Worm (Caenorhabditis elegans) whole organism, young adult: ENCODE results near the gene cest-28.

ENCODE experiments used
- B0035.1 ChIP-seq: sonication (generic microtip); optimal IDR thresholded peaks from 2 replicates; lab custom pipeline; 2016; ENCODE audit warnings: missing genetic modification characterization, mild to moderate bottlenecking, missing compliant biosample characterization, missing genotype, missing genetic modification reagents
- F23B12.7 ChIP-seq: sonication (generic microtip); optimal IDR thresholded peaks from 2 replicates; lab custom pipeline; 2017; ENCODE audit warnings: missing genetic modification characterization, mild to moderate bottlenecking, missing compliant biosample characterization, antibody characterized with exemption, moderate library complexity; ENCODE audit not compliant: insufficient read depth
- F55B11.4 ChIP-seq: sonication (generic microtip); optimal IDR thresholded peaks from 2 replicates; lab custom pipeline; 2016; ENCODE audit warnings: missing compliant biosample characterization, missing genetic modification characterization, borderline replicate concordance; ENCODE audit not compliant: insufficient read depth
- K11D2.4 ChIP-seq: fragments of 200-800 bp; sonication (Bioruptor generic); IDR thresholded peaks from 2 replicates; pipeline ENCODE4 v1.3.6; 2022; ENCODE audit warnings: missing genetic modification reagents, missing genetic modification characterization, missing compliant biosample characterization
- T26A5.8 ChIP-seq: sonication (generic microtip); optimal IDR thresholded peaks from 2 replicates; lab custom pipeline; 2016; ENCODE audit warnings: missing genetic modification characterization, missing compliant biosample characterization
- Y56A3A.18 ChIP-seq: fragments of 200-800 bp; sonication (Bioruptor generic); IDR thresholded peaks from 2 replicates; pipeline ENCODE4 v1.3.6; 2022; ENCODE audit warnings: missing genetic modification reagents, missing genetic modification characterization, missing compliant biosample characterization
- Y67H2A.10 ChIP-seq: fragments of 200-800 bp; sonication (Bioruptor generic); conservative IDR thresholded peaks from 2 replicates; pipeline ENCODE4 v1.3.6; 2022; ENCODE audit warnings: missing genetic modification reagents, missing genetic modification characterization, missing compliant biosample characterization
- ZK185.1 ChIP-seq: sonication (generic microtip); optimal IDR thresholded peaks from 2 replicates; lab custom pipeline; 2016; ENCODE audit warnings: mild to moderate bottlenecking, missing genetic modification characterization, missing compliant biosample characterization; ENCODE audit not compliant: poor library complexity, severe bottlenecking
- aptf-2 ChIP-seq: fragments of 200-800 bp; sonication (Bioruptor generic); conservative IDR thresholded peaks from 2 replicates; pipeline ENCODE4 v1.3.6; 2022; ENCODE audit warnings: missing genetic modification reagents, missing genetic modification characterization, missing compliant biosample characterization
- aptf-3 ChIP-seq: fragments of 200-800 bp; sonication (Bioruptor generic); IDR thresholded peaks from 2 replicates; pipeline ENCODE4 v1.3.6; 2022; ENCODE audit warnings: missing genetic modification characterization, missing compliant biosample characterization
- attf-3 ChIP-seq: fragments of 200-800 bp; sonication (Bioruptor generic); conservative IDR thresholded peaks from 2 replicates; pipeline ENCODE4 v1.3.6; 2022; ENCODE audit warnings: missing genetic modification reagents, missing genetic modification characterization, missing compliant biosample characterization
- attf-5 ChIP-seq: fragments of 200-800 bp; sonication (Bioruptor generic); optimal IDR thresholded peaks from 2 replicates; lab custom pipeline; 2018; ENCODE audit warnings: mild to moderate bottlenecking, missing genetic modification characterization, missing compliant biosample characterization
- ccch-3 ChIP-seq: fragments of 200-800 bp; sonication (Bioruptor generic); optimal IDR thresholded peaks from 2 replicates; lab custom pipeline; 2018; ENCODE audit warnings: mild to moderate bottlenecking, missing genetic modification characterization, missing compliant biosample characterization
- ceh-27 ChIP-seq: fragments of 200-800 bp; sonication (Bioruptor generic); optimal IDR thresholded peaks from 2 replicates; lab custom pipeline; 2018; ENCODE audit warnings: mild to moderate bottlenecking, missing genetic modification characterization, moderate library complexity, missing compliant biosample characterization
- ceh-40 ChIP-seq: fragments of 200-800 bp; sonication (Bioruptor generic); IDR thresholded peaks from 2 replicates; pipeline ENCODE4 v1.3.6; 2022; ENCODE audit warnings: missing genetic modification characterization, missing compliant biosample characterization
- ceh-58 ChIP-seq: fragments of 200-800 bp; sonication (Bioruptor generic); IDR thresholded peaks from 2 replicates; pipeline ENCODE4 v1.3.6; 2022; ENCODE audit warnings: missing genetic modification characterization, missing compliant biosample characterization
- dox-1 ChIP-seq: fragments of 200-800 bp; sonication (Bioruptor generic); IDR thresholded peaks from 2 replicates; pipeline ENCODE4 v1.3.6; 2022; ENCODE audit warnings: missing genetic modification reagents, missing genetic modification characterization, missing compliant biosample characterization
- dpl-1 ChIP-seq: fragments of 150-350 bp; optimal IDR thresholded peaks from 2 replicates; lab custom pipeline; 2014; ENCODE audit warnings: missing biosample characterization, missing genetic modification reagents, missing genetic modification characterization
- egl-18 ChIP-seq: fragments of 200-800 bp; sonication (Bioruptor generic); IDR thresholded peaks from 2 replicates; pipeline ENCODE4 v1.3.6; 2022; ENCODE audit warnings: missing genetic modification reagents, missing genetic modification characterization, missing compliant biosample characterization
- ets-4 ChIP-seq: fragments of 200-800 bp; sonication (Bioruptor generic); optimal IDR thresholded peaks from 2 replicates; lab custom pipeline; 2018; ENCODE audit warnings: mild to moderate bottlenecking, missing genetic modification characterization, missing compliant biosample characterization
- gei-17 ChIP-seq: fragments of 200-800 bp; sonication (Bioruptor generic); optimal IDR thresholded peaks from 2 replicates; lab custom pipeline; 2018; ENCODE audit warnings: mild to moderate bottlenecking, missing genetic modification characterization, missing compliant biosample characterization
- hlh-12 ChIP-seq: sonication (generic microtip); optimal IDR thresholded peaks from 2 replicates; lab custom pipeline; 2016; ENCODE audit warnings: missing genetic modification characterization, missing compliant biosample characterization
- hlh-26 ChIP-seq: fragments of 200-800 bp; sonication (Bioruptor generic); conservative IDR thresholded peaks from 2 replicates; pipeline ENCODE4 v1.3.6; 2022; ENCODE audit warnings: missing genetic modification reagents, missing genetic modification characterization, missing compliant biosample characterization
- hsf-1 ChIP-seq: fragments of 200-800 bp; sonication (Bioruptor generic); IDR thresholded peaks from 2 replicates; pipeline ENCODE4 v1.3.6; 2022; ENCODE audit warnings: missing genetic modification reagents, missing genetic modification characterization, missing compliant biosample characterization
- lin-40 ChIP-seq: sonication (generic microtip); optimal IDR thresholded peaks from 2 replicates; lab custom pipeline; 2016; ENCODE audit warnings: missing genetic modification characterization, mild to moderate bottlenecking, missing compliant biosample characterization, missing genotype, missing genetic modification reagents
- lsl-1 ChIP-seq: fragments of 200-800 bp; sonication (Bioruptor generic); optimal IDR thresholded peaks from 2 replicates; lab custom pipeline; 2018; ENCODE audit warnings: mild to moderate bottlenecking, missing genetic modification characterization, moderate library complexity, missing compliant biosample characterization
- madf-6 ChIP-seq: fragments of 200-800 bp; sonication (Bioruptor generic); IDR thresholded peaks from 2 replicates; pipeline ENCODE4 v1.3.6; 2022; ENCODE audit warnings: missing genetic modification reagents, missing genetic modification characterization, missing compliant biosample characterization
- mes-4 ChIP-seq: sonication (generic microtip); optimal IDR thresholded peaks from 2 replicates; lab custom pipeline; 2016; ENCODE audit warnings: missing genotype, missing genetic modification characterization, missing compliant biosample characterization
- nfya-1 ChIP-seq: sonication (generic microtip); optimal IDR thresholded peaks from 2 replicates; lab custom pipeline; 2017; ENCODE audit warnings: antibody characterized with exemption, missing compliant biosample characterization, missing genetic modification characterization, borderline replicate concordance; ENCODE audit not compliant: insufficient read depth
- nhr-120 ChIP-seq: fragments of 200-800 bp; sonication (Bioruptor generic); IDR thresholded peaks from 2 replicates; pipeline ENCODE4 v1.3.6; 2022; ENCODE audit warnings: missing genetic modification characterization, missing compliant biosample characterization
- nhr-179 ChIP-seq: sonication (generic microtip); optimal IDR thresholded peaks from 2 replicates; lab custom pipeline; 2016; ENCODE audit warnings: mild to moderate bottlenecking, missing genetic modification characterization, missing compliant biosample characterization
- nhr-27 ChIP-seq: fragments of 200-800 bp; sonication (Bioruptor generic); optimal IDR thresholded peaks from 2 replicates; lab custom pipeline; 2018; ENCODE audit warnings: mild to moderate bottlenecking, missing genetic modification characterization, moderate library complexity, missing compliant biosample characterization
- nhr-90 ChIP-seq: sonication (generic microtip); optimal IDR thresholded peaks from 2 replicates; lab custom pipeline; 2016; ENCODE audit warnings: missing genotype, mild to moderate bottlenecking, missing genetic modification characterization, missing compliant biosample characterization
- snpc-1.1 ChIP-seq: sonication (generic microtip); optimal IDR thresholded peaks from 2 replicates; lab custom pipeline; 2017; ENCODE audit warnings: missing genetic modification characterization, mild to moderate bottlenecking, missing compliant biosample characterization, antibody characterized with exemption, moderate library complexity, missing genotype, missing genetic modification reagents; ENCODE audit not compliant: insufficient read depth
- snpc-1.3 ChIP-seq: sonication (generic microtip); optimal IDR thresholded peaks from 2 replicates; lab custom pipeline; 2017; ENCODE audit warnings: missing genetic modification characterization, mild to moderate bottlenecking, missing compliant biosample characterization, antibody characterized with exemption, moderate library complexity, missing genotype, missing genetic modification reagents; ENCODE audit not compliant: insufficient read depth
- snpc-4 ChIP-seq, 5 experiments: fragments of 150-350 bp in 1 of 5; sonication (generic microtip) in 4 of 5; optimal IDR thresholded peaks; 2 replicates each; lab custom pipeline; 2014 to 2018; ENCODE audit warnings: missing genetic modification characterization in 5 of 5, missing biosample characterization in 3 of 5, antibody characterized with exemption in 2 of 5, mild to moderate bottlenecking in 2 of 5, missing compliant biosample characterization in 2 of 5, missing genotype in 2 of 5, moderate library complexity in 2 of 5, missing genetic modification reagents in 1 of 5
- sptf-2 ChIP-seq: fragments of 200-800 bp; sonication (Bioruptor generic); optimal IDR thresholded peaks from 2 replicates; lab custom pipeline; 2018; ENCODE audit warnings: mild to moderate bottlenecking, missing genetic modification characterization, missing compliant biosample characterization
- unc-130 ChIP-seq: sonication (generic microtip); optimal IDR thresholded peaks from 2 replicates; lab custom pipeline; 2016; ENCODE audit warnings: missing genetic modification reagents, missing genetic modification characterization, missing compliant biosample characterization
- xnd-1 ChIP-seq: sonication (generic microtip); optimal IDR thresholded peaks from 2 replicates; lab custom pipeline; 2016; ENCODE audit warnings: missing genotype, missing genetic modification reagents, missing genetic modification characterization, missing compliant biosample characterization
- zim-3 ChIP-seq: sonication (generic microtip); optimal IDR thresholded peaks from 2 replicates; lab custom pipeline; 2017; ENCODE audit warnings: mild to moderate bottlenecking, missing genetic modification characterization, moderate library complexity, missing compliant biosample characterization
- ztf-22 ChIP-seq: fragments of 200-800 bp; sonication (Bioruptor generic); optimal IDR thresholded peaks from 2 replicates; lab custom pipeline; 2018; ENCODE audit warnings: mild to moderate bottlenecking, missing genetic modification characterization, moderate library complexity, missing compliant biosample characterization
- ztf-25 ChIP-seq: fragments of 200-800 bp; sonication (Bioruptor generic); IDR thresholded peaks from 2 replicates; pipeline ENCODE4 v1.3.6; 2022; ENCODE audit warnings: missing genetic modification reagents, missing genetic modification characterization, missing compliant biosample characterization
- ztf-26 ChIP-seq: sonication (generic microtip); optimal IDR thresholded peaks from 2 replicates; lab custom pipeline; 2017; ENCODE audit warnings: missing genetic modification characterization, missing compliant biosample characterization

cest-28 gene

DNA sequence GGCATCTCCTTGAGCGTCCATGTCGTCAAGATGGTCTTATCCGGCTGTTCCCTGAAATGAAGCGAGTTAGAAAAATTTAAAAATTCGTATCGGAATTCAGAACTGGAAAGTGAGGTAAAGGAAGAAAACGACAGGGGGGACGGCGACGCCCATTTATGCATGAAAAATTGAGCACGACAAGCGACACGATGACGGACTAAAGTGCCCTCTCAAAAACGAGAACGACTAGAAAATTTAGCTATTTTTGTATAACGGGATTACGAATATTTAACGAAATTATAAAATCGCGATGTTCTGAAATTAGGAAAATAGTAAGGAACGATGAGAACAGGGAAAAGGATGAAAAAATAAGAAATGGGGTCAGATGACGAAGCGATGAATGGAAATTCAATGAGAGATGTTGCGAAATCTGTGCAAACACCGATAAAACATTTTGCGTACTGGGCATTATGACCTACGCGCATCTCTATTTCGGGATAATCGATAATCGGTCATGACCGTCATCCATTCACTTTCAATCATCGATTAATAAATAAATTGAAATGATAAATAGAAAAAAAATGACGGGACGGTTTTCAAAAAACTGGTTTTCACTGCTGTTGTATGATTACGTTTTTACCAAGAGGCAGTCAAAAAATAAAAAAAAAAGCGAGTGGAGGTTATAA, 13.0 kb upstream of the cest-28 start, which contains the start of gene snb-1 (continued):
- no peak for TF ChIP-seq nhr-120 (GFP tag; lab: Robert Waterston, UW)
- TF ChIP-seq F55B11.4 (tag; lab: Kevin White, UChicago) = no peak
- TF ChIP-seq snpc-1.3 (tag; lab: Kevin White, UChicago) = no peak
- TF ChIP-seq egl-18 (GFP tag; lab: Robert Waterston, UW) = no peak
- TF ChIP-seq aptf-3 = no peak
- TF ChIP-seq Y67H2A.10 (GFP tag; lab: Robert Waterston, UW) = no peak
- no peak for TF ChIP-seq sptf-2 (GFP tag; lab: Kevin White, UChicago)
- TF ChIP-seq F23B12.7 (tag; lab: Kevin White, UChicago) = peak; percentile 20
- no peak for TF ChIP-seq lsl-1 (GFP tag; lab: Kevin White, UChicago)
- no peak for TF ChIP-seq nhr-27 (tag; lab: Kevin White, UChicago)
- TF ChIP-seq gei-17 (GFP tag; lab: Kevin White, UChicago) = no peak
- TF ChIP-seq snpc-1.1 (tag; lab: Kevin White, UChicago) = no peak
- no peak for TF ChIP-seq zim-3
- TF ChIP-seq ztf-26 (tag; lab: Kevin White, UChicago) = peak; percentile 16
- peak; percentile 62 for TF ChIP-seq ZK185.1 (tag; lab: Kevin White, UChicago)
- no peak for TF ChIP-seq ztf-25 (GFP tag; lab: Robert Waterston, UW)
- no peak for TF ChIP-seq snpc-4 (GFP tag; optimal IDR thresholded peaks at IDR 0.05; lab: Kevin White, UChicago)
- TF ChIP-seq snpc-4 (tag; optimal IDR thresholded peaks at IDR 0.05; lab: Kevin White, UChicago) = peak in 3 of 4 experiments; percentile 29 to 78 (median 38)
- TF ChIP-seq attf-5 (GFP tag; lab: Kevin White, UChicago) = peak; percentile 97

DNA sequence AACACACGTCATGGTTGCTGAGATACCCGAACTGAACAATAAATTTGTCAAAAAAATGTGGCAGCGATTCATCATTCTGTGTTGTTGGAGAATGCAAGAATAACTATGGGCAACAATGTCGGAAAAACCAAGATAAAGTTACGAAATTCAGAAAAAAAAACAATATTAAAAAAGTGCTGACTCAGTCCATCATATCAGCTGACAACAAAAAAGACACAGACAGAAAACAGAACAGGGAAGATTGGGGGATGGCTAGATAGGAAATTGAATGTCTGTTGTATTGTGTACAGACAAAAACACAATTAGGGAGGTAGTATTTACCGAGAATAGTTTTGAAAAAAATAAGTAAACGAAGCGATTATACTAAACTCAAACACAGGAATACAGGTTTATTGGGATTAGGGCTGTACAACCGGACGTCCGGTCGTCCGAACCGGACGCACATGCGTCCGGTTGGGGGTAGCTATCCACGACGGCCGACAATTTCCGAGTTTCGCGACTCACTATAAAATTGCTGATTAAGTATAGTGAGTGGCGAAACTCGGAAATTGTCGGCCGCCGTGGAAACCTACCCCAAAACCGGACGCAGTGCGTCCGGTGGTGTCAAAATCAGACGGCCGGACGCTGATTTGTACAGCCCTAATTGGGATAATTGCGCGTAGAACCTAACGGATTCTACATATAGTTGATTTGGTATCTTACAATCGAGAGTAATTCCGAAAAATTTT, 11.9 kb upstream of the cest-28 start:
- TF ChIP-seq B0035.1 (tag; lab: Kevin White, UChicago) (no peak), K11D2.4 (no peak), nfya-1 (tag; lab: Kevin White, UChicago) (no peak), aptf-2 (GFP tag; lab: Robert Waterston, UW) (no peak), T26A5.8 (no peak), hsf-1 (GFP tag; lab: Robert Waterston, UW) (no peak), ceh-27 (GFP tag; lab: Kevin White, UChicago) (no peak), ztf-22 (GFP tag; lab: Kevin White, UChicago) (no peak), mes-4 (no peak), attf-5 (GFP tag; lab: Kevin White, UChicago) (peak; percentile 42), ceh-58 (GFP tag; lab: Robert Waterston, UW) (no peak), F23B12.7 (tag; lab: Kevin White, UChicago) (no peak), ceh-40 (GFP tag; lab: Robert Waterston, UW) (no peak), xnd-1 (tag; lab: Kevin White, UChicago) (peak; percentile 22), attf-3 (GFP tag; lab: Robert Waterston, UW) (no peak), hlh-26 (no peak), dpl-1 (GFP tag; lab: Kevin White, UChicago) (no peak), ets-4 (no peak), Y67H2A.10 (GFP tag; lab: Robert Waterston, UW) (no peak), ztf-25 (GFP tag; lab: Robert Waterston, UW) (no peak), Y56A3A.18 (no peak), nhr-179 (no peak), ccch-3 (GFP tag; lab: Kevin White, UChicago) (no peak), nhr-90 (tag; lab: Kevin White, UChicago) (no peak), dox-1 (GFP tag; lab: Robert Waterston, UW) (no peak), unc-130 (GFP tag; lab: Kevin White, UChicago) (no peak), lin-40 (tag; lab: Kevin White, UChicago) (no peak), madf-6 (GFP tag; lab: Robert Waterston, UW) (no peak), hlh-12 (no peak)
